Comparison of ENCODE assay signal across 1 fruit fly cellular context in genomic region chrX:16286083-16286666, dm6.
A peak's percentile ranks its signal among the peaks of the same experiment; 100 is the strongest.
TF ChIP-seq lines count a peak whose summit lies in the region.

UQCR-14 (plus strand) TSS chrX:16286288.

TF ChIP-seq in whole organism, embryonic, 481 proteins besides CTCF, POLR2A, EP300 and RAD21 (continued from another document):
- TF ChIP-seq yki (optimal IDR thresholded peaks at IDR 0.05; lab: Kevin White, UChicago) = no peak
- TF ChIP-seq CG16813 (GFP tag; IDR thresholded peaks at IDR 0.05; lab: Robert Waterston, UW; ENCODE audit: partially characterized antibody) = peak; percentile 98
- peak; percentile 34 for TF ChIP-seq CG3995 (GFP tag; optimal IDR thresholded peaks at IDR 0.05; lab: Kevin White, UChicago)
- TF ChIP-seq Gug (GFP tag; IDR thresholded peaks at IDR 0.05; lab: Robert Waterston, UW) = peak; percentile 13; the same call in 1 of the 4 replicates
- TF ChIP-seq CG14667 (GFP tag; IDR thresholded peaks at IDR 0.05; lab: Robert Waterston, UW) = no peak
- peak; percentile 10 for TF ChIP-seq CG15269 (tag; optimal IDR thresholded peaks at IDR 0.05; lab: Kevin White, UChicago)
- peak; percentile 6 for TF ChIP-seq CG12155 (GFP tag; optimal IDR thresholded peaks at IDR 0.05; lab: Kevin White, UChicago)
- no peak for TF ChIP-seq Sox100B (GFP tag; optimal IDR thresholded peaks at IDR 0.05; lab: Kevin White, UChicago)
- TF ChIP-seq CG2129 (GFP tag; IDR thresholded peaks at IDR 0.05; lab: Robert Waterston, UW; ENCODE audit: partially characterized antibody) = peak; percentile 90
- no peak for TF ChIP-seq CG4707 (GFP tag; optimal IDR thresholded peaks at IDR 0.05; lab: Kevin White, UChicago)
- TF ChIP-seq Fer2 (tag; optimal IDR thresholded peaks at IDR 0.05; lab: Kevin White, UChicago) = no peak
- TF ChIP-seq CG8290 (GFP tag; optimal IDR thresholded peaks at IDR 0.05; lab: Kevin White, UChicago) = peak; percentile 29
- peak in 1 of 2 experiments; percentile 78 for TF ChIP-seq CG8290 (tag; optimal IDR thresholded peaks at IDR 0.05; lab: Kevin White, UChicago)
- no peak for TF ChIP-seq usp (GFP tag; optimal IDR thresholded peaks at IDR 0.05; lab: Kevin White, UChicago)
- no peak for TF ChIP-seq peb (GFP tag; IDR thresholded peaks at IDR 0.05; lab: Robert Waterston, UW)
- TF ChIP-seq CG11398 (GFP tag; optimal IDR thresholded peaks at IDR 0.05; lab: Kevin White, UChicago) = no peak
- peak; percentile 4 for TF ChIP-seq NfI (GFP tag; optimal IDR thresholded peaks at IDR 0.05; lab: Kevin White, UChicago)
- peak; percentile 43 for TF ChIP-seq mam (GFP tag; optimal IDR thresholded peaks at IDR 0.05; lab: Kevin White, UChicago)
- no peak for TF ChIP-seq CG3838 (GFP tag; optimal IDR thresholded peaks at IDR 0.05; lab: Kevin White, UChicago)
- TF ChIP-seq CG18011 (GFP tag; optimal IDR thresholded peaks at IDR 0.05; lab: Kevin White, UChicago) = no peak
- TF ChIP-seq CG4360 (GFP tag; IDR thresholded peaks at IDR 0.05; lab: Robert Waterston, UW) = no peak
- no peak for TF ChIP-seq chif (GFP tag; optimal IDR thresholded peaks at IDR 0.05; lab: Kevin White, UChicago)
- no peak for TF ChIP-seq fd64A (GFP tag; optimal IDR thresholded peaks at IDR 0.05; lab: Kevin White, UChicago)
- TF ChIP-seq crol (GFP tag; IDR thresholded peaks at IDR 0.05; lab: Robert Waterston, UW) = no peak
- peak; percentile 93 for TF ChIP-seq MESR4 (GFP tag; optimal IDR thresholded peaks at IDR 0.05; lab: Kevin White, UChicago)
- no peak for TF ChIP-seq CG1529 (GFP tag; optimal IDR thresholded peaks at IDR 0.05; lab: Kevin White, UChicago)
- TF ChIP-seq CG10654 (GFP tag; optimal IDR thresholded peaks at IDR 0.05; lab: Kevin White, UChicago) = no peak
- peak; percentile 82 for TF ChIP-seq YL-1 (GFP tag; optimal IDR thresholded peaks at IDR 0.05; lab: Kevin White, UChicago)
- peak; percentile 96 for TF ChIP-seq HLH4C (GFP tag; IDR thresholded peaks at IDR 0.05; lab: Robert Waterston, UW; ENCODE audit: partially characterized antibody)
- no peak for TF ChIP-seq lola (GFP tag; optimal IDR thresholded peaks at IDR 0.05; lab: Kevin White, UChicago)
- TF ChIP-seq Kr (GFP tag; optimal IDR thresholded peaks at IDR 0.05; lab: Kevin White, UChicago) = no peak
- TF ChIP-seq CG10959 (GFP tag; IDR thresholded peaks at IDR 0.05; lab: Robert Waterston, UW) = no peak
- TF ChIP-seq knrl (GFP tag; IDR thresholded peaks at IDR 0.05; lab: Robert Waterston, UW; ENCODE audit: partially characterized antibody) = peak; percentile 96
- no peak for TF ChIP-seq Mad (GFP tag; optimal IDR thresholded peaks at IDR 0.05; lab: Kevin White, UChicago)
- TF ChIP-seq CG13894 (tag; optimal IDR thresholded peaks at IDR 0.05; lab: Kevin White, UChicago) = peak; percentile 53
- TF ChIP-seq crp (GFP tag; optimal IDR thresholded peaks at IDR 0.05; lab: Kevin White, UChicago) = peak in 1 of 2 experiments; percentile 16
- no peak for TF ChIP-seq CG9876 (GFP tag; optimal IDR thresholded peaks at IDR 0.05; lab: Kevin White, UChicago)
- TF ChIP-seq HLHmδ (GFP tag; optimal IDR thresholded peaks at IDR 0.05; lab: Kevin White, UChicago) = no peak
- TF ChIP-seq CG17361 (GFP tag; IDR thresholded peaks at IDR 0.05; lab: Robert Waterston, UW) = no peak
- peak; percentile 44 for TF ChIP-seq CG13296 (GFP tag; optimal IDR thresholded peaks at IDR 0.05; lab: Kevin White, UChicago)
- peak; percentile 90 for TF ChIP-seq sens (GFP tag; lab: Kevin White, UChicago)
- TF ChIP-seq CG11560 (tag; IDR thresholded peaks at IDR 0.05; lab: Robert Waterston, UW) = no peak
- no peak for TF ChIP-seq sima (GFP tag; optimal IDR thresholded peaks at IDR 0.05; lab: Kevin White, UChicago)
- TF ChIP-seq pfk (GFP tag; optimal IDR thresholded peaks at IDR 0.05; lab: Kevin White, UChicago) = peak; percentile 65
- TF ChIP-seq CG34376 (GFP tag; optimal IDR thresholded peaks at IDR 0.05; lab: Kevin White, UChicago) = peak; percentile 25
- peak; percentile 66 for TF ChIP-seq Lhr (GFP tag; optimal IDR thresholded peaks at IDR 0.05; lab: Kevin White, UChicago)
- no peak for TF ChIP-seq Atf-2 (GFP tag; optimal IDR thresholded peaks at IDR 0.05; lab: Kevin White, UChicago)
- TF ChIP-seq scrt (GFP tag; optimal IDR thresholded peaks at IDR 0.05; lab: Kevin White, UChicago) = no peak
- no peak for TF ChIP-seq wor (GFP tag; IDR thresholded peaks at IDR 0.05; lab: Robert Waterston, UW)
- TF ChIP-seq HHEX (GFP tag; optimal IDR thresholded peaks at IDR 0.05; lab: Kevin White, UChicago) = no peak
- no peak for TF ChIP-seq ERR (GFP tag; optimal IDR thresholded peaks at IDR 0.05; lab: Kevin White, UChicago)
- peak; percentile 34 for TF ChIP-seq Hsf (GFP tag; optimal IDR thresholded peaks at IDR 0.05; lab: Kevin White, UChicago)
- no peak for TF ChIP-seq CG4820 (GFP tag; optimal IDR thresholded peaks at IDR 0.05; lab: Kevin White, UChicago)
- no peak for TF ChIP-seq CG2202 (tag; optimal IDR thresholded peaks at IDR 0.05; lab: Kevin White, UChicago)
- TF ChIP-seq nmo (GFP tag; optimal IDR thresholded peaks at IDR 0.05; lab: Kevin White, UChicago) = peak; percentile 58
- TF ChIP-seq H2.0 (GFP tag; IDR thresholded peaks at IDR 0.05; lab: Robert Waterston, UW) = no peak
- TF ChIP-seq Taf1 (GFP tag; IDR thresholded peaks at IDR 0.05; lab: Robert Waterston, UW) = no peak
- peak; percentile 5 for TF ChIP-seq slou (GFP tag; optimal IDR thresholded peaks at IDR 0.05; lab: Kevin White, UChicago)
- peak; percentile 9 for TF ChIP-seq Chrac-16 (GFP tag; optimal IDR thresholded peaks at IDR 0.05; lab: Kevin White, UChicago)
- TF ChIP-seq ac (GFP tag; optimal IDR thresholded peaks at IDR 0.05; lab: Kevin White, UChicago) = no peak
- TF ChIP-seq gsb (GFP tag; IDR thresholded peaks at IDR 0.05; lab: Robert Waterston, UW) = no peak
- peak; percentile 97 for TF ChIP-seq Sry-δ (GFP tag; optimal IDR thresholded peaks at IDR 0.05; lab: Kevin White, UChicago)
- no peak for TF ChIP-seq nau (GFP tag; optimal IDR thresholded peaks at IDR 0.05; lab: Kevin White, UChicago)
- TF ChIP-seq CG34224 (GFP tag; IDR thresholded peaks at IDR 0.05; lab: Robert Waterston, UW; ENCODE audit: partially characterized antibody) = peak; percentile 99
- TF ChIP-seq GATAe (GFP tag; conservative IDR thresholded peaks at IDR 0.05; lab: Robert Waterston, UW) = no peak
- peak; percentile 99 for TF ChIP-seq CG2116 (GFP tag; optimal IDR thresholded peaks at IDR 0.05; lab: Kevin White, UChicago)
- TF ChIP-seq CG4404 (GFP tag; IDR thresholded peaks at IDR 0.05; lab: Robert Waterston, UW) = no peak
- TF ChIP-seq ken (GFP tag; IDR thresholded peaks at IDR 0.05; lab: Robert Waterston, UW) = no peak
- peak; percentile 56 for TF ChIP-seq CG2120 (GFP tag; optimal IDR thresholded peaks at IDR 0.05; lab: Kevin White, UChicago)
- no peak for TF ChIP-seq CG15011 (GFP tag; optimal IDR thresholded peaks at IDR 0.05; lab: Kevin White, UChicago)
- TF ChIP-seq pzg (GFP tag; optimal IDR thresholded peaks at IDR 0.05; lab: Kevin White, UChicago) = peak; percentile 94
- TF ChIP-seq Adf1 (GFP tag; IDR thresholded peaks at IDR 0.05; lab: Robert Waterston, UW) = peak; percentile 34; the same call in 1 of the 2 replicates
- TF ChIP-seq CG3281 (GFP tag; optimal IDR thresholded peaks at IDR 0.05; lab: Kevin White, UChicago) = peak; percentile 46
- TF ChIP-seq nerfin-1 (tag; optimal IDR thresholded peaks at IDR 0.05; lab: Kevin White, UChicago) = no peak
- no peak for TF ChIP-seq kni (GFP tag; optimal IDR thresholded peaks at IDR 0.05; lab: Kevin White, UChicago)
- TF ChIP-seq CG17568 (GFP tag; optimal IDR thresholded peaks at IDR 0.05; lab: Kevin White, UChicago) = no peak
- TF ChIP-seq CG18476 (GFP tag; optimal IDR thresholded peaks at IDR 0.05; lab: Kevin White, UChicago) = no peak
- no peak for TF ChIP-seq Nf-YA (GFP tag; IDR thresholded peaks at IDR 0.05; lab: Robert Waterston, UW)
- TF ChIP-seq Dad (GFP tag; optimal IDR thresholded peaks at IDR 0.05; lab: Kevin White, UChicago) = no peak
- TF ChIP-seq B-H2 (GFP tag; optimal IDR thresholded peaks at IDR 0.05; lab: Kevin White, UChicago) = peak; percentile 66
- TF ChIP-seq CG11247 (GFP tag; IDR thresholded peaks at IDR 0.05; lab: Robert Waterston, UW) = peak; percentile 18; the same call in 1 of the 2 replicates
- peak; percentile 24 for TF ChIP-seq Fer3 (tag; optimal IDR thresholded peaks at IDR 0.05; lab: Kevin White, UChicago)
- TF ChIP-seq az2 (GFP tag; optimal IDR thresholded peaks at IDR 0.05; lab: Kevin White, UChicago) = no peak
- no peak for TF ChIP-seq Dip3 (GFP tag; optimal IDR thresholded peaks at IDR 0.05; lab: Kevin White, UChicago)
- no peak for TF ChIP-seq tin (GFP tag; optimal IDR thresholded peaks at IDR 0.05; lab: Kevin White, UChicago)
- TF ChIP-seq schlank (tag; optimal IDR thresholded peaks at IDR 0.05; lab: Kevin White, UChicago) = no peak
